Worm (Caenorhabditis elegans): ENCODE results near the gene K02E10.4.

Gene K02E10.4

ce11 chrX:2464064-2464463 is 19.0 kb upstream of the K02E10.4 start:
- TF ChIP-seq mec-3 (tag; optimal IDR thresholded peaks at IDR 0.05; ENCODE audit: borderline replicate concordance) (no peak), ztf-16 (tag; optimal IDR thresholded peaks at IDR 0.05) (no peak), hlh-8 (tag; optimal IDR thresholded peaks at IDR 0.05) (no peak), ets-4 (tag; optimal IDR thresholded peaks at IDR 0.05) (no peak), hlh-6 (tag; optimal IDR thresholded peaks at IDR 0.05) (no peak), eyg-1 (tag; optimal IDR thresholded peaks at IDR 0.05) (no peak), ceh-19 (GFP tag; optimal IDR thresholded peaks at IDR 0.05) (no peak), unc-42 (tag; optimal IDR thresholded peaks at IDR 0.05) (no peak), T23F11.4 (GFP tag; optimal IDR thresholded peaks at IDR 0.05) (no peak), K09A11.1 (tag; optimal IDR thresholded peaks at IDR 0.05; ENCODE audit: insufficient read depth) (no peak), pha-2 (tag; optimal IDR thresholded peaks at IDR 0.05) (no peak)

- TF ChIP-seq ama-1 (optimal IDR thresholded peaks at IDR 0.05): no peak
- TF ChIP-seq gmeb-2 (tag; optimal IDR thresholded peaks at IDR 0.05): no peak
- no peak for TF ChIP-seq unc-86 (tag; optimal IDR thresholded peaks at IDR 0.05)
- TF ChIP-seq pqm-1 (tag; optimal IDR thresholded peaks at IDR 0.05): no peak
- TF ChIP-seq ceh-34 (tag; optimal IDR thresholded peaks at IDR 0.05): no peak
- no peak for TF ChIP-seq ceh-31 (tag; optimal IDR thresholded peaks at IDR 0.05)
- no peak for TF ChIP-seq ceh-9 (tag; optimal IDR thresholded peaks at IDR 0.05)
- no peak for TF ChIP-seq pag-3 (tag; optimal IDR thresholded peaks at IDR 0.05; ENCODE audit: borderline replicate concordance)
- no peak for TF ChIP-seq ceh-24 (tag; optimal IDR thresholded peaks at IDR 0.05)
- no peak for TF ChIP-seq hlh-6 (tag; optimal IDR thresholded peaks at IDR 0.05)
- TF ChIP-seq rnt-1 (tag; optimal IDR thresholded peaks at IDR 0.05): no peak
- TF ChIP-seq elt-4 (tag; optimal IDR thresholded peaks at IDR 0.05): no peak
- no peak for TF ChIP-seq ceh-48 (tag; optimal IDR thresholded peaks at IDR 0.05)
- no peak for TF ChIP-seq che-1 (tag; optimal IDR thresholded peaks at IDR 0.05)
- no peak for TF ChIP-seq pha-4 (tag; optimal IDR thresholded peaks at IDR 0.05)
- TF ChIP-seq ceh-22 (tag; optimal IDR thresholded peaks at IDR 0.05): no peak
- TF ChIP-seq sdc-2 (tag; optimal IDR thresholded peaks at IDR 0.05): no peak
- TF ChIP-seq nfya-1 (tag; optimal IDR thresholded peaks at IDR 0.05): no peak
- no peak for TF ChIP-seq fkh-6 (tag; optimal IDR thresholded peaks at IDR 0.05)
Observed at ce11 chrX:2471303-2471702, 11.8 kb upstream of the K02E10.4 start, which contains the start of gene R04B3.1. Gene R04B3.1 (minus strand): TSS chrX:2471403.

- TF ChIP-seq odd-2 (tag; optimal IDR thresholded peaks at IDR 0.05) (no peak), C08G9.2 (tag; optimal IDR thresholded peaks at IDR 0.05) (no peak), ceh-6 (GFP tag; optimal IDR thresholded peaks at IDR 0.05) (no peak), ceh-34 (tag; optimal IDR thresholded peaks at IDR 0.05) (no peak), npax-4 (tag; optimal IDR thresholded peaks at IDR 0.05) (no peak), ceh-22 (tag; optimal IDR thresholded peaks at IDR 0.05) (no peak), lin-11 (tag; optimal IDR thresholded peaks at IDR 0.05) (no peak)
Observed at ce11 chrX:2473618-2474017, 9.4 kb upstream of the K02E10.4 start, which contains the start of gene R04B3.2. Gene R04B3.2 (minus strand): TSS chrX:2473718.

DNA sequence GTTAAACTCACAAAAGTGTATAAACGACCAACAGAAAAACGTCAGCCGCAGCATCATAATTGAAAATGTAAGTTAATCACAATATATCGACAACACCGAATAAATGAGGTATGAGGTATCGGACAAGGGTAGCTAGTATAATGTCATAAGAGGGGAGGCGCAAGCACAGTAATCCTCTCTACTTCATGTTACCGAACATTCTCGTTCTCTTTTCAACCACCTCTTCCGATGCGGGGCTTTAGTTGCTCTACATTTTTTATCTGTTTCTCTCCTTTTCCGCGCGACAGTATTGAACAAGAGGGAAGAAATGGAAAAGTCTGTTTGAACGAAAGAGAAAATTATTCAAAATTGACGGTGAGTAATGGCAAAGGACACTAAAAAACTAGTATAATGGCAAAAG is 7.2 kb upstream of the K02E10.4 start, which contains the start of gene R04B3.3:
Gene R04B3.3 (minus strand): TSS at position 101 of the 400 bp plus-strand sequence.
- TF ChIP-seq ahr-1 (tag; optimal IDR thresholded peaks at IDR 0.05): no peak
- TF ChIP-seq ceh-2 (tag; optimal IDR thresholded peaks at IDR 0.05): no peak
- no peak for TF ChIP-seq nhr-232 (tag; optimal IDR thresholded peaks at IDR 0.05)
- TF ChIP-seq dve-1 (tag; optimal IDR thresholded peaks at IDR 0.05): no peak
- TF ChIP-seq fkh-10 (GFP tag; optimal IDR thresholded peaks at IDR 0.05): no peak
- no peak for TF ChIP-seq ceh-14 (tag; optimal IDR thresholded peaks at IDR 0.05)
- no peak for TF ChIP-seq pat-9 (tag; optimal IDR thresholded peaks at IDR 0.05)
- TF ChIP-seq npax-4 (tag; optimal IDR thresholded peaks at IDR 0.05): no peak
- no peak for TF ChIP-seq sox-2 (GFP tag; IDR thresholded peaks at IDR 0.05)
- TF ChIP-seq syd-9 (tag; optimal IDR thresholded peaks at IDR 0.05): no peak
- no peak for TF ChIP-seq ttx-3 (tag; optimal IDR thresholded peaks at IDR 0.05)
- TF ChIP-seq ceh-30 (tag; optimal IDR thresholded peaks at IDR 0.05): no peak
- TF ChIP-seq sdc-2 (tag; optimal IDR thresholded peaks at IDR 0.05): no peak
- TF ChIP-seq hlh-6 (tag; optimal IDR thresholded peaks at IDR 0.05): no peak
- TF ChIP-seq K09A11.1 (tag; optimal IDR thresholded peaks at IDR 0.05; ENCODE audit: insufficient read depth): no peak
- no peak for TF ChIP-seq K02D7.2 (tag; optimal IDR thresholded peaks at IDR 0.05)
- no peak for TF ChIP-seq ceh-18 (tag; optimal IDR thresholded peaks at IDR 0.05)
- no peak for TF ChIP-seq Y22D7AL.16 (tag; optimal IDR thresholded peaks at IDR 0.05)
- no peak for TF ChIP-seq unc-42 (tag; optimal IDR thresholded peaks at IDR 0.05)
- no peak for TF ChIP-seq hlh-8 (tag; optimal IDR thresholded peaks at IDR 0.05)

Data from whole organism, late embryonic.